Worm (Caenorhabditis elegans): ENCODE data around the gene gstk-1.

DNA sequence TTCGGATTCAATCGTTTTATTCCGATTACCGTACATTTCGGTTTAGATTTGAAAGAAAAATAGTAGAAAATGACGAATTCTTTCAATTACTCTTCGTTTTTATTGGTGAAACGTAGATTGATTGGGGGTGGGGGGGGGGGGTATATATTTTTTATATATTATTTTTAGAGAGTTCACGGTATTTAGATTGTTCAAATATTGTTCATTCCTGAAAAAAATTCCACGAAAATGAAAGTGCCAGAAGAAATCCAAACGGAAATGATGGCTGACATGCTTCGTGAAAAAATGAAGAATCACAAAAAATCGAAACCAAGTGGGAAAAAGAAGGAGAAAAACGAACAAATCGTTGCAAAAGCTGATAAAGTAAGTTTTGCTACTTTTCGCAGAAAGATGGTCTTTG, 43.9 kb downstream of the gstk-1 start, which contains the start of the genes Y53C12A.8 and Y53C12A.7:
- TF ChIP-seq ceh-48 (tag; optimal IDR thresholded peaks at IDR 0.05) (no peak), tbx-2 (tag; optimal IDR thresholded peaks at IDR 0.05) (no peak), K09A11.1 (tag; optimal IDR thresholded peaks at IDR 0.05; ENCODE audit: insufficient read depth) (no peak), F13H6.1 (tag; optimal IDR thresholded peaks at IDR 0.05) (no peak), ceh-24 (tag; optimal IDR thresholded peaks at IDR 0.05) (no peak), ama-1 (optimal IDR thresholded peaks at IDR 0.05) (no peak), pqm-1 (tag; optimal IDR thresholded peaks at IDR 0.05) (no peak), pha-2 (tag; optimal IDR thresholded peaks at IDR 0.05) (no peak), K02D7.2 (tag; optimal IDR thresholded peaks at IDR 0.05) (no peak), sox-4 (tag; optimal IDR thresholded peaks at IDR 0.05) (no peak), nhr-232 (tag; optimal IDR thresholded peaks at IDR 0.05) (no peak), unc-42 (tag; optimal IDR thresholded peaks at IDR 0.05) (no peak), elt-2 (tag; optimal IDR thresholded peaks at IDR 0.05) (no peak), pag-3 (tag; optimal IDR thresholded peaks at IDR 0.05; ENCODE audit: borderline replicate concordance) (no peak)
